Fruit fly (Drosophila melanogaster) whole organism, pupa: ENCODE measurements around the gene CG44044.

Experiments
- CG8159 ChIP-seq: fragments of 200-800 bp; sonication (Bioruptor generic); optimal IDR thresholded peaks from 3 replicates; lab custom pipeline; 2018; ENCODE audit warnings: missing biosample characterization, mild to moderate bottlenecking, missing genetic modification characterization, moderate library complexity
- rn ChIP-seq: fragments of 200-800 bp; sonication (Bioruptor generic); IDR thresholded peaks from 2 replicates; pipeline ENCODE4 v1.3.6; 2022; ENCODE audit warnings: missing biosample characterization, missing genetic modification characterization

DNA sequence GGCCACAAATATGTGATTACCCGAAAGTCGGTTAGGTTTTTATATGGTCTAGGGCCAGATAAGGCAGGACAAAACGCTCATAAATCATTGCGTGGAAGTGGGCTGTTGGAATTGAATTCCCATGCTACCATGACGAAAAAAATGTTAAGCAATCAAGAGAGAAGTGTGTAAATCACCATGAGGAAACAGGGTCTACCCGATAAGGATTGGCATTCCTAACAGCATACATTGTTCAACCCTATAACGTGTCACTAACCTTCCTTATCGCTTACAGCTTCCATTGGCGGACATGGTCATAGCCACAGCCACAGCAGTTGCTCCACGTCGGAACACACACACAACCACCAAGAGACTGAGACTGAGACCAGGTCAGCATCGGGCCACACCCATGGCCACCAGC is 13.6 kb upstream of the CG44044 start:
- TF ChIP-seq CG8159 (no peak), rn (GFP tag; lab: Robert Waterston, UW) (no peak)
